Fruit fly (Drosophila melanogaster): Measurements from ENCODE around the gene Ndc80.

Gene Ndc80

DNA sequence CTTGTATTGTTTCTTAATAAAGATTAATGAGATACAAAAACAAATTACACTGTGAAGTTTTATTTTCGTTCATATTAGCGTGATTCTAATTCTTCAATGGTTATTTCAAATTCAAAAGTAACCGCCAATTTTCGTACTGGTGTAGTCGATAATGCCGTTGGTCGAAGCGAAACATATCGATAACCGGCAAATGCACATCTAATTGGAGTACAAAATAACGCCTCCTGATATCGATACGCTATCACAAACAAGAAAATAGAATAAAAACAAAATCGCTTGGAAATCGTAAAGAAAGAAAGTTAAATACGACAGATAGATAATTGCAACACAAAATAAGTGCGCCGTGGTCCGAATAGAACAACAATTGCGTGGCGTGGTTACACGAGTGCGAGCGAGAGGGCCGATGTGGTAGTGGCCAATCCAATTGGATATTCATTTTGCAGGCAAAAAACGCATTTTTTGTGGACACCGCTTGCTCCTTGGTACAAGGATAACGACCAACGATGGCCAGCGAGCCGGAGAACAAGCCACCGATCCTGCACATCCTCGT lies 5.8 kb downstream of the Ndc80 start (continued):
- TF ChIP-seq Dip3 (GFP tag; optimal IDR thresholded peaks at IDR 0.05), result no peak
- TF ChIP-seq sens-2 (GFP tag; IDR thresholded peaks at IDR 0.05), result no peak
- no peak for TF ChIP-seq Jarid2 (GFP tag; optimal IDR thresholded peaks at IDR 0.05)
- 0 out of 2 replicates have a peak, but pooled peaks have one; percentile 31 for TF ChIP-seq inv (GFP tag; IDR thresholded peaks at IDR 0.05; ENCODE audit: partially characterized antibody)
- peak; percentile 35; the same call in 1 of the 2 replicates for TF ChIP-seq MBD-R2 (GFP tag; IDR thresholded peaks at IDR 0.05)
- TF ChIP-seq tio (GFP tag; optimal IDR thresholded peaks at IDR 0.05), result no peak
- no peak for TF ChIP-seq CG12299 (tag; optimal IDR thresholded peaks at IDR 0.05)
- TF ChIP-seq CG15601 (tag; optimal IDR thresholded peaks at IDR 0.05), result no peak
- TF ChIP-seq row (GFP tag; IDR thresholded peaks at IDR 0.05), result no peak
- TF ChIP-seq kay (GFP tag; optimal IDR thresholded peaks at IDR 0.05), result no peak
- TF ChIP-seq CG10321 (GFP tag; IDR thresholded peaks at IDR 0.05), result no peak
- no peak for TF ChIP-seq stc (GFP tag; IDR thresholded peaks at IDR 0.05)
- no peak for TF ChIP-seq CG14667 (GFP tag; IDR thresholded peaks at IDR 0.05)
- no peak for TF ChIP-seq CG10462 (GFP tag; optimal IDR thresholded peaks at IDR 0.05)
- TF ChIP-seq Hand (GFP tag; optimal IDR thresholded peaks at IDR 0.05), result no peak
- TF ChIP-seq Ada2b (GFP tag; IDR thresholded peaks at IDR 0.05), result no peak
- TF ChIP-seq CG7928 (GFP tag; optimal IDR thresholded peaks at IDR 0.05), result no peak
- TF ChIP-seq odd (GFP tag; optimal IDR thresholded peaks at IDR 0.05), result no peak
- peak; percentile 74 for TF ChIP-seq hbn (GFP tag; IDR thresholded peaks at IDR 0.05; ENCODE audit: partially characterized antibody)
- no peak for TF ChIP-seq Gug (GFP tag; IDR thresholded peaks at IDR 0.05)
- no peak for TF ChIP-seq H15 (GFP tag; IDR thresholded peaks at IDR 0.05)
- TF ChIP-seq Hr3 (GFP tag; optimal IDR thresholded peaks at IDR 0.05), result no peak
- no peak for TF ChIP-seq az2 (GFP tag; optimal IDR thresholded peaks at IDR 0.05)
- peak; percentile 6 for TF ChIP-seq CG10267 (tag; optimal IDR thresholded peaks at IDR 0.05)
- no peak for TF ChIP-seq crc (GFP tag; optimal IDR thresholded peaks at IDR 0.05)
- TF ChIP-seq CG16815 (GFP tag; optimal IDR thresholded peaks at IDR 0.05), result no peak
- no peak for TF ChIP-seq CrebB (tag; optimal IDR thresholded peaks at IDR 0.05)
- TF ChIP-seq pzg (GFP tag; optimal IDR thresholded peaks at IDR 0.05), result peak; percentile 52
- no peak for TF ChIP-seq dpn (GFP tag; optimal IDR thresholded peaks at IDR 0.05)
- TF ChIP-seq HHEX (GFP tag; optimal IDR thresholded peaks at IDR 0.05), result no peak
- no peak for TF ChIP-seq ind (GFP tag; optimal IDR thresholded peaks at IDR 0.05)
- TF ChIP-seq Myb (GFP tag; optimal IDR thresholded peaks at IDR 0.05), result peak; percentile 86
- TF ChIP-seq Abd-B (GFP tag; optimal IDR thresholded peaks at IDR 0.05), result no peak
- no peak for TF ChIP-seq CG4360 (GFP tag; IDR thresholded peaks at IDR 0.05)
- no peak for TF ChIP-seq HLHmδ (GFP tag; optimal IDR thresholded peaks at IDR 0.05)
- TF ChIP-seq BEAF-32 (GFP tag; optimal IDR thresholded peaks at IDR 0.05), result peak; percentile 72
- TF ChIP-seq CG17361 (GFP tag; IDR thresholded peaks at IDR 0.05), result no peak
- no peak for TF ChIP-seq Chrac-16 (GFP tag; optimal IDR thresholded peaks at IDR 0.05)
- TF ChIP-seq Meics (GFP tag; optimal IDR thresholded peaks at IDR 0.05), result no peak
- TF ChIP-seq CG3847 (GFP tag; IDR thresholded peaks at IDR 0.05), result no peak
- peak; percentile 60 for TF ChIP-seq CG16813 (GFP tag; IDR thresholded peaks at IDR 0.05; ENCODE audit: partially characterized antibody)
- TF ChIP-seq lmd (GFP tag; IDR thresholded peaks at IDR 0.05), result no peak
- no peak for TF ChIP-seq Rfx (GFP tag; IDR thresholded peaks at IDR 0.05)
- no peak for TF ChIP-seq B-H1 (GFP tag; IDR thresholded peaks at IDR 0.05)
- TF ChIP-seq CG8290 (GFP tag; optimal IDR thresholded peaks at IDR 0.05), result no peak
- TF ChIP-seq CG8290 (tag; optimal IDR thresholded peaks at IDR 0.05), result no peak
- TF ChIP-seq wek (GFP tag; optimal IDR thresholded peaks at IDR 0.05), result no peak
- no peak for TF ChIP-seq Usf (GFP tag; optimal IDR thresholded peaks at IDR 0.05)
- TF ChIP-seq CG16863 (GFP tag; optimal IDR thresholded peaks at IDR 0.05), result no peak
- peak; percentile 81 for TF ChIP-seq Opbp (GFP tag; IDR thresholded peaks at IDR 0.05; ENCODE audit: partially characterized antibody)
- peak; percentile 61; the same call in 2 of the 3 replicates for TF ChIP-seq CG14860 (GFP tag; IDR thresholded peaks at IDR 0.05; ENCODE audit: partially characterized antibody)
